Worm (Caenorhabditis elegans) whole organism, L4 larva: ENCODE data around the gene K02A6.4.

Source experiments
- D1046.2 ChIP-seq: fragments of 200-800 bp; sonication (Bioruptor generic); IDR thresholded peaks from 2 replicates; pipeline ENCODE4 v1.3.6; 2022; ENCODE audit warnings: missing genetic modification characterization, missing compliant biosample characterization
- F44E2.7 ChIP-seq: fragments of 200-800 bp; sonication (Bioruptor generic); IDR thresholded peaks from 2 replicates; pipeline ENCODE4 v2.1.2; 2022; ENCODE audit warnings: missing genetic modification characterization, missing compliant biosample characterization
- R02D3.7 ChIP-seq: fragments of 150-350 bp; sonication (generic microtip); optimal IDR thresholded peaks from 3 replicates; lab custom pipeline; 2014; ENCODE audit warnings: missing biosample characterization, missing genetic modification characterization
- Y105C5A.15 ChIP-seq: fragments of 200-800 bp; sonication (Bioruptor generic); IDR thresholded peaks from 2 replicates; pipeline ENCODE4 v1.3.6; 2022; ENCODE audit warnings: missing genetic modification characterization, missing compliant biosample characterization
- Y5F2A.4 ChIP-seq: fragments of 200-800 bp; sonication (Bioruptor generic); optimal IDR thresholded peaks from 2 replicates; lab custom pipeline; 2018; ENCODE audit warnings: mild to moderate bottlenecking, missing genetic modification characterization, missing compliant biosample characterization
- aha-1 ChIP-seq: fragments of 150-350 bp; peaks from one replicate; lab custom pipeline; 2014; ENCODE audit warnings: missing biosample characterization, missing genetic modification characterization
- ceh-32 ChIP-seq: sonication (generic microtip); optimal IDR thresholded peaks from 2 replicates; lab custom pipeline; 2016; ENCODE audit warnings: mild to moderate bottlenecking, missing genetic modification characterization, missing compliant biosample characterization; ENCODE audit not compliant: poor library complexity
- ceh-62 ChIP-seq: sonication (generic microtip); optimal IDR thresholded peaks from 2 replicates; lab custom pipeline; 2017; ENCODE audit warnings: missing biosample characterization, missing genetic modification characterization
- cey-2 ChIP-seq: sonication (generic microtip); optimal IDR thresholded peaks from 3 replicates; lab custom pipeline; 2017; ENCODE audit warnings: missing genetic modification characterization, mild to moderate bottlenecking, missing compliant biosample characterization, antibody characterized with exemption, borderline replicate concordance; ENCODE audit not compliant: insufficient read depth
- ctbp-1 ChIP-seq: fragments of 200-800 bp; sonication (Bioruptor generic); IDR thresholded peaks from 2 replicates; pipeline ENCODE4 v1.3.6; 2022; ENCODE audit warnings: missing genetic modification reagents, missing genetic modification characterization, missing compliant biosample characterization
- daf-16 ChIP-seq, 3 experiments: sonication (generic microtip); optimal IDR thresholded peaks; 2 replicates each; lab custom pipeline; 2016 to 2017; ENCODE audit warnings: missing genetic modification characterization in 3 of 3, missing genetic modification reagents in 3 of 3, mild to moderate bottlenecking in 2 of 3, missing compliant biosample characterization in 2 of 3, missing biosample characterization in 1 of 3, moderate library complexity in 1 of 3
- daf-19 ChIP-seq: fragments of 200-800 bp; sonication (Bioruptor generic); conservative IDR thresholded peaks from 2 replicates; pipeline ENCODE4 v1.3.6; 2022; ENCODE audit warnings: missing genetic modification characterization, missing compliant biosample characterization
- dmd-6 ChIP-seq: fragments of 200-800 bp; sonication (Bioruptor generic); IDR thresholded peaks from 2 replicates; pipeline ENCODE4 v1.3.6; 2022; ENCODE audit warnings: missing genetic modification reagents, missing genetic modification characterization, missing compliant biosample characterization
- duxl-1 ChIP-seq: sonication (generic microtip); optimal IDR thresholded peaks from 2 replicates; lab custom pipeline; 2016; ENCODE audit warnings: mild to moderate bottlenecking, missing genetic modification characterization, moderate library complexity, missing compliant biosample characterization; ENCODE audit not compliant: poor library complexity
- dve-1 ChIP-seq: sonication (generic microtip); optimal IDR thresholded peaks from 2 replicates; lab custom pipeline; 2017; ENCODE audit warnings: antibody characterized with exemption, mild to moderate bottlenecking, missing genetic modification characterization, missing compliant biosample characterization; ENCODE audit not compliant: insufficient read depth
- hlh-11 ChIP-seq: fragments of 200-800 bp; sonication (Bioruptor generic); optimal IDR thresholded peaks from 2 replicates; lab custom pipeline; 2018; ENCODE audit warnings: mild to moderate bottlenecking, missing genetic modification characterization, missing compliant biosample characterization
- hlh-30 ChIP-seq: sonication (generic microtip); optimal IDR thresholded peaks from 2 replicates; lab custom pipeline; 2017; ENCODE audit warnings: antibody characterized with exemption, mild to moderate bottlenecking, missing genetic modification characterization, missing compliant biosample characterization; ENCODE audit not compliant: insufficient read depth
- lin-39 ChIP-seq: fragments of 150-350 bp; optimal IDR thresholded peaks from 2 replicates; lab custom pipeline; 2014; ENCODE audit warnings: missing biosample characterization, missing genetic modification reagents, missing genetic modification characterization
- madf-9 ChIP-seq: fragments of 200-800 bp; sonication (Bioruptor generic); conservative IDR thresholded peaks from 2 replicates; pipeline ENCODE4 v1.3.6; 2022; ENCODE audit warnings: missing genetic modification reagents, missing genetic modification characterization, missing compliant biosample characterization
- mdl-1 ChIP-seq, 2 experiments: fragments of 150-350 bp in 1 of 2; sonication (generic microtip) in 1 of 2; optimal IDR thresholded peaks; 2 replicates each; lab custom pipeline; 2014 to 2017; ENCODE audit warnings: missing biosample characterization in 2 of 2, missing genetic modification characterization in 2 of 2
- mxl-3 ChIP-seq: fragments of 200-800 bp; sonication (Bioruptor generic); optimal IDR thresholded peaks from 2 replicates; lab custom pipeline; 2018; ENCODE audit warnings: mild to moderate bottlenecking, missing genetic modification characterization, missing compliant biosample characterization
- nhr-10 ChIP-seq: fragments of 150-350 bp; optimal IDR thresholded peaks from 2 replicates; lab custom pipeline; 2014; ENCODE audit warnings: missing biosample characterization, missing genetic modification characterization
- nhr-25 ChIP-seq: sonication (generic microtip); optimal IDR thresholded peaks from 2 replicates; lab custom pipeline; 2017; ENCODE audit warnings: missing genetic modification characterization, mild to moderate bottlenecking, missing compliant biosample characterization, antibody characterized with exemption, moderate library complexity, borderline replicate concordance; ENCODE audit not compliant: insufficient read depth
- nhr-28 ChIP-seq: fragments of 150-350 bp; optimal IDR thresholded peaks from 2 replicates; lab custom pipeline; 2014; ENCODE audit warnings: missing biosample characterization, missing genetic modification characterization
- nhr-41 ChIP-seq: fragments of 200-800 bp; sonication (Bioruptor generic); IDR thresholded peaks from 2 replicates; pipeline ENCODE4 v1.3.6; 2022; ENCODE audit warnings: missing genetic modification reagents, missing genetic modification characterization, missing compliant biosample characterization
- nhr-42 ChIP-seq: fragments of 200-800 bp; sonication (Bioruptor generic); IDR thresholded peaks from 2 replicates; pipeline ENCODE4 v1.3.6; 2022; ENCODE audit warnings: missing genetic modification characterization, missing compliant biosample characterization
- pqm-1 ChIP-seq: sonication (generic microtip); optimal IDR thresholded peaks from 2 replicates; lab custom pipeline; 2017; ENCODE audit warnings: missing biosample characterization, missing genetic modification characterization
- set-16 ChIP-seq: fragments of 200-800 bp; sonication (Bioruptor generic); IDR thresholded peaks from 2 replicates; pipeline ENCODE4 v1.3.6; 2022; ENCODE audit warnings: missing genetic modification reagents, missing genetic modification characterization, missing compliant biosample characterization
- snpc-4 ChIP-seq: fragments of 150-350 bp; optimal IDR thresholded peaks from 2 replicates; lab custom pipeline; 2014; ENCODE audit warnings: missing biosample characterization, missing genetic modification characterization
- tra-1 ChIP-seq: fragments of 200-800 bp; sonication (Bioruptor generic); IDR thresholded peaks from 2 replicates; pipeline ENCODE4 v1.3.6; 2022; ENCODE audit warnings: missing genetic modification reagents, missing genetic modification characterization, missing compliant biosample characterization
- unc-62 ChIP-seq, 3 experiments: fragments of 150-350 bp in 1 of 3; sonication (generic microtip); optimal IDR thresholded peaks in 2 of 3; peaks in 1 of 3; 1 replicate in 1 of 3; 2 replicates in 2 of 3; lab custom pipeline; 2014 to 2017; ENCODE audit warnings: missing biosample characterization in 3 of 3, missing genetic modification characterization in 3 of 3, missing genetic modification reagents in 3 of 3, missing genotype in 1 of 3
- zag-1 ChIP-seq: fragments of 150-350 bp; optimal IDR thresholded peaks from 2 replicates; lab custom pipeline; 2014; ENCODE audit warnings: missing biosample characterization, missing genetic modification characterization
- zfp-2 ChIP-seq: sonication (generic microtip); optimal IDR thresholded peaks from 2 replicates; lab custom pipeline; 2016; ENCODE audit warnings: mild to moderate bottlenecking, missing genetic modification characterization, missing compliant biosample characterization
- zip-11 ChIP-seq: fragments of 200-800 bp; sonication (Bioruptor generic); IDR thresholded peaks from 2 replicates; pipeline ENCODE4 v1.3.6; 2022; ENCODE audit warnings: missing genetic modification characterization, missing compliant biosample characterization

K02A6.4 gene

ce11 chrX:8203684-8204083 lies 14.9 kb downstream of the K02A6.4 start, which contains the start of gene C17H11.6:
Gene C17H11.6 (minus strand): TSS chrX:8203784.
- TF ChIP-seq D1046.2 (GFP tag; lab: Robert Waterston, UW): no peak
- TF ChIP-seq duxl-1: no peak
- TF ChIP-seq tra-1 (GFP tag; lab: Robert Waterston, UW): no peak
- no peak for TF ChIP-seq F44E2.7
- no peak for TF ChIP-seq set-16 (GFP tag; lab: Robert Waterston, UW)
- no peak for TF ChIP-seq cey-2 (tag; lab: Kevin White, UChicago)
- TF ChIP-seq lin-39 (tag; lab: Kevin White, UChicago): no peak
- TF ChIP-seq snpc-4 (tag; lab: Kevin White, UChicago): no peak
- TF ChIP-seq ctbp-1 (GFP tag; lab: Robert Waterston, UW): no peak
- TF ChIP-seq zfp-2 (tag; lab: Kevin White, UChicago): no peak

- peak; percentile 48 for TF ChIP-seq nhr-25 (tag; lab: Kevin White, UChicago)
- no peak for TF ChIP-seq zag-1 (tag; lab: Kevin White, UChicago)
- TF ChIP-seq nhr-41 (GFP tag; lab: Robert Waterston, UW): no peak
- 0 out of 2 replicates have a peak, but pooled peaks have one; percentile 11 for TF ChIP-seq set-16 (GFP tag; lab: Robert Waterston, UW)
- no peak for TF ChIP-seq ceh-32 (tag; lab: Kevin White, UChicago)
- peak; percentile 82 for TF ChIP-seq aha-1 (tag; lab: Kevin White, UChicago)
- peak; percentile 10 for TF ChIP-seq dve-1
- TF ChIP-seq Y105C5A.15: no peak
- TF ChIP-seq zip-11: no peak
- TF ChIP-seq nhr-10 (tag; lab: Kevin White, UChicago): no peak
- no peak for TF ChIP-seq daf-19 (GFP tag; lab: Robert Waterston, UW)
Measured at ce11 chrX:8201210-8201609, 17.3 kb downstream of the K02A6.4 start.

DNA sequence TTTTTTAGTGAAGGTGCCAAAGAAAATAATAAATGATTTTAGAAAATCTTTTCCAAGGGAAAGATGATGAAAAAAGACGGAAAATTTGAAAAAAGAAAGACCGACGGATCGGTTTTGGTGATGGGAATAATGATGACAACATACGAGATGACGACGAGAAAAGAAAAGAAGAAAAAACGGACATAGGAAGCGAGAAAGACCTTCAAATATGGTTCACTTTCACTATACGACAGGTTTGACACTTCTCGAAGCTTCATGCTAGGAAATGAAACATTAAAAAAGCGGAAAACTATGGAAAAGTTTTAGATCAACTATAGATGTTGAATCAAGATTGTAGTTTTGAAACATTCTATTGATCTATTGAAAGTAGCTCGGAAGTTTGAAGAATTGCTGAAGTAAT lies 18.3 kb downstream of the K02A6.4 start:
- TF ChIP-seq unc-62 (GFP tag; optimal IDR thresholded peaks at IDR 0.05 in 1 of 2; lab: Kevin White, UChicago): peak in 1 of 2 experiments; percentile 17
- no peak for TF ChIP-seq unc-62 (tag; optimal IDR thresholded peaks at IDR 0.05; lab: Kevin White, UChicago)
- TF ChIP-seq tra-1 (GFP tag; lab: Robert Waterston, UW): no peak
- TF ChIP-seq nhr-28 (tag; lab: Kevin White, UChicago): peak; percentile 23
- peak; percentile 2 for TF ChIP-seq dve-1

DNA sequence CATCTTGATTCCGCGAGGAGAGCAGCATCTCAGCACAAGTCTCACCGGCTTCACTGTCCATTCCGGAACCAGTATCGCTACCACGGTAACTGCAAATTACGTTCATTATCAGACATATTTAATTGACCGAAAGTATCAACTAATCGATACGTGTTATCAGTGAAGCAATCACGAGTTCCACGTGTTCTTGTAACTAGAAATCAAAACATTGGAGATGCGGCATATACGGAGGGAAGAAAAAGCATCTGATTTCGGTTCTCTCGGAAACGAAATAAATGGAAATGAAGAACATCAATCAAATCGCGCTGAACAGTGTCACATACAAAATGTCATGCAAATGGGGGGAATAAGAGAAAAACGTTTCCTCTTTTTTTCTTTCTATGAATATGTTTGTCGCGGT lies 25.3 kb downstream of the K02A6.4 start:
- peak; percentile 54 for TF ChIP-seq hlh-11 (tag; lab: Kevin White, UChicago)
- TF ChIP-seq hlh-30 (tag; lab: Kevin White, UChicago): peak; percentile 70
- TF ChIP-seq dve-1: peak; percentile 30
- TF ChIP-seq Y5F2A.4 (GFP tag; lab: Kevin White, UChicago): no peak
- peak in 1 of 2 experiments; percentile 20 for TF ChIP-seq mdl-1 (tag; optimal IDR thresholded peaks at IDR 0.05; lab: Kevin White, UChicago)
- TF ChIP-seq pqm-1 (tag; lab: Kevin White, UChicago): peak; percentile 10
- no peak for TF ChIP-seq madf-9 (GFP tag; lab: Robert Waterston, UW)
- TF ChIP-seq nhr-28 (tag; lab: Kevin White, UChicago): peak; percentile 51
- no peak for TF ChIP-seq R02D3.7
- no peak for TF ChIP-seq daf-16 (GFP tag; optimal IDR thresholded peaks at IDR 0.05; lab: Kevin White, UChicago)
- TF ChIP-seq daf-16 (tag; optimal IDR thresholded peaks at IDR 0.05; lab: Kevin White, UChicago): peak; percentile 60
- TF ChIP-seq mxl-3 (GFP tag; lab: Kevin White, UChicago): peak; percentile 46
- TF ChIP-seq nhr-42 (GFP tag; lab: Robert Waterston, UW): no peak
- TF ChIP-seq dmd-6: peak; percentile 73
- no peak for TF ChIP-seq ceh-62
